Worm (Caenorhabditis elegans) whole organism, L3 larva: ENCODE data around the gene M01E10.3.

Experiments
- ZK546.5 ChIP-seq: sonication (generic microtip); optimal IDR thresholded peaks from 2 replicates; lab custom pipeline; 2017; ENCODE audit warnings: missing biosample characterization, missing genetic modification characterization
- ama-1 ChIP-seq: fragments of 150-350 bp; optimal IDR thresholded peaks from 2 replicates; lab custom pipeline; 2018
- ceh-28 ChIP-seq: fragments of 150-350 bp; optimal IDR thresholded peaks from 2 replicates; lab custom pipeline; 2014; ENCODE audit warnings: missing biosample characterization, missing genetic modification reagents, missing genetic modification characterization
- ceh-82 ChIP-seq: fragments of 150-350 bp; optimal IDR thresholded peaks from 2 replicates; lab custom pipeline; 2014; ENCODE audit warnings: missing biosample characterization, missing genetic modification characterization
- ceh-9 ChIP-seq: sonication (generic microtip); optimal IDR thresholded peaks from 2 replicates; lab custom pipeline; 2018; ENCODE audit warnings: missing biosample characterization, missing genetic modification characterization
- daf-12 ChIP-seq: fragments of 150-350 bp; optimal IDR thresholded peaks from 2 replicates; lab custom pipeline; 2014; ENCODE audit warnings: missing biosample characterization, missing genetic modification reagents, missing genetic modification characterization
- egl-27 ChIP-seq: sonication (generic microtip); optimal IDR thresholded peaks from 4 replicates; lab custom pipeline; 2017; ENCODE audit warnings: missing biosample characterization, missing genetic modification reagents, missing genetic modification characterization
- egl-5 ChIP-seq: fragments of 150-350 bp; optimal IDR thresholded peaks from 2 replicates; lab custom pipeline; 2017; ENCODE audit warnings: missing biosample characterization, missing genetic modification reagents, missing genetic modification characterization, inconsistent platforms
- elt-1 ChIP-seq: fragments of 150-350 bp; optimal IDR thresholded peaks from 2 replicates; lab custom pipeline; 2014; ENCODE audit warnings: missing biosample characterization, missing genetic modification characterization
- elt-3 ChIP-seq, 3 experiments: fragments of 150-350 bp in 1 of 3; sonication (generic microtip) in 2 of 3; optimal IDR thresholded peaks; 2 replicates in 2 of 3; 4 replicates in 1 of 3; lab custom pipeline; 2014 to 2017; ENCODE audit warnings: missing biosample characterization in 3 of 3, missing genetic modification characterization in 3 of 3
- eor-1 ChIP-seq, 2 experiments: fragments of 150-350 bp; optimal IDR thresholded peaks; 2 replicates each; lab custom pipeline; 2014 to 2018; ENCODE audit warnings: missing biosample characterization in 2 of 2, missing genetic modification characterization in 2 of 2
- fkh-10 ChIP-seq: sonication (generic microtip); optimal IDR thresholded peaks from 2 replicates; lab custom pipeline; 2017; ENCODE audit warnings: missing biosample characterization, missing genetic modification reagents, missing genetic modification characterization
- fos-1 ChIP-seq: fragments of 150-350 bp; optimal IDR thresholded peaks from 2 replicates; lab custom pipeline; 2014; ENCODE audit warnings: missing biosample characterization, missing genetic modification characterization
- hmg-11 ChIP-seq: sonication (generic microtip); optimal IDR thresholded peaks from 2 replicates; lab custom pipeline; 2016; ENCODE audit warnings: missing genetic modification characterization, missing compliant biosample characterization
- lin-15B ChIP-seq: fragments of 150-350 bp; optimal IDR thresholded peaks from 2 replicates; lab custom pipeline; 2014; ENCODE audit warnings: missing biosample characterization, missing genetic modification characterization
- lin-39 ChIP-seq: fragments of 150-350 bp; optimal IDR thresholded peaks from 2 replicates; lab custom pipeline; 2018; ENCODE audit warnings: missing biosample characterization, missing genetic modification reagents, missing genetic modification characterization
- lsy-12 ChIP-seq: sonication (generic microtip); optimal IDR thresholded peaks from 2 replicates; lab custom pipeline; 2016; ENCODE audit warnings: mild to moderate bottlenecking, missing genetic modification characterization, missing compliant biosample characterization
- mdl-1 ChIP-seq: fragments of 150-350 bp; optimal IDR thresholded peaks from 2 replicates; lab custom pipeline; 2014; ENCODE audit warnings: missing biosample characterization, missing genetic modification characterization
- mml-1 ChIP-seq: fragments of 150-350 bp; sonication (generic microtip); optimal IDR thresholded peaks from 3 replicates; lab custom pipeline; 2014; ENCODE audit warnings: missing biosample characterization, missing genetic modification characterization
- nhr-11 ChIP-seq: fragments of 150-350 bp; optimal IDR thresholded peaks from 2 replicates; lab custom pipeline; 2014; ENCODE audit warnings: missing biosample characterization, missing genetic modification characterization
- nhr-12 ChIP-seq: fragments of 150-350 bp; optimal IDR thresholded peaks from 2 replicates; lab custom pipeline; 2014; ENCODE audit warnings: missing biosample characterization, missing genetic modification characterization
- nhr-23 ChIP-seq: fragments of 150-350 bp; optimal IDR thresholded peaks from 2 replicates; lab custom pipeline; 2014; ENCODE audit warnings: missing biosample characterization, missing genetic modification reagents, missing genetic modification characterization
- nhr-237 ChIP-seq: fragments of 150-350 bp; optimal IDR thresholded peaks from 2 replicates; lab custom pipeline; 2014; ENCODE audit warnings: missing biosample characterization, missing genetic modification characterization
- nhr-25 ChIP-seq: sonication (generic microtip); optimal IDR thresholded peaks from 2 replicates; lab custom pipeline; 2017; ENCODE audit warnings: missing biosample characterization, missing genetic modification characterization
- nhr-28 ChIP-seq: fragments of 150-350 bp; optimal IDR thresholded peaks from 2 replicates; lab custom pipeline; 2014; ENCODE audit warnings: missing biosample characterization, missing genetic modification characterization
- nhr-43 ChIP-seq: sonication (generic microtip); optimal IDR thresholded peaks from 2 replicates; lab custom pipeline; 2016; ENCODE audit warnings: mild to moderate bottlenecking, missing genetic modification characterization, missing compliant biosample characterization; ENCODE audit not compliant: poor library complexity, severe bottlenecking
- nhr-67 ChIP-seq: fragments of 150-350 bp; optimal IDR thresholded peaks from 2 replicates; lab custom pipeline; 2014; ENCODE audit warnings: missing biosample characterization, missing genetic modification characterization
- nhr-76 ChIP-seq: fragments of 150-350 bp; sonication (generic microtip); optimal IDR thresholded peaks from 5 replicates; lab custom pipeline; 2014; ENCODE audit warnings: missing biosample characterization, missing genetic modification characterization
- nhr-77 ChIP-seq: fragments of 150-350 bp; optimal IDR thresholded peaks from 2 replicates; lab custom pipeline; 2014; ENCODE audit warnings: missing biosample characterization, missing genetic modification characterization
- pha-4 ChIP-seq: fragments of 150-350 bp; optimal IDR thresholded peaks from 2 replicates; lab custom pipeline; 2014; ENCODE audit warnings: missing biosample characterization, missing genetic modification reagents, missing genetic modification characterization
- sea-2 ChIP-seq: fragments of 150-350 bp; sonication (generic microtip); optimal IDR thresholded peaks from 4 replicates; lab custom pipeline; 2014; ENCODE audit warnings: missing biosample characterization, missing genetic modification reagents, missing genetic modification characterization
- snpc-4 ChIP-seq: fragments of 150-350 bp; optimal IDR thresholded peaks from 2 replicates; lab custom pipeline; 2014; ENCODE audit warnings: missing biosample characterization, missing genetic modification characterization
- tbx-2 ChIP-seq: sonication (generic microtip); optimal IDR thresholded peaks from 2 replicates; lab custom pipeline; 2016; ENCODE audit warnings: mild to moderate bottlenecking, missing genetic modification characterization, missing compliant biosample characterization
- unc-39 ChIP-seq: sonication (generic microtip); optimal IDR thresholded peaks from 4 replicates; lab custom pipeline; 2017; ENCODE audit warnings: missing biosample characterization, missing genetic modification characterization
- unc-62 ChIP-seq: fragments of 150-350 bp; sonication (generic microtip); optimal IDR thresholded peaks from 4 replicates; lab custom pipeline; 2014; ENCODE audit warnings: missing biosample characterization, missing genetic modification reagents, missing genetic modification characterization
- zag-1 ChIP-seq: fragments of 150-350 bp; optimal IDR thresholded peaks from 2 replicates; lab custom pipeline; 2014; ENCODE audit warnings: missing biosample characterization, missing genetic modification characterization
- ztf-11 ChIP-seq: fragments of 150-350 bp; optimal IDR thresholded peaks from 2 replicates; lab custom pipeline; 2014; ENCODE audit warnings: missing biosample characterization, missing genetic modification characterization

The M01E10.3 gene

DNA sequence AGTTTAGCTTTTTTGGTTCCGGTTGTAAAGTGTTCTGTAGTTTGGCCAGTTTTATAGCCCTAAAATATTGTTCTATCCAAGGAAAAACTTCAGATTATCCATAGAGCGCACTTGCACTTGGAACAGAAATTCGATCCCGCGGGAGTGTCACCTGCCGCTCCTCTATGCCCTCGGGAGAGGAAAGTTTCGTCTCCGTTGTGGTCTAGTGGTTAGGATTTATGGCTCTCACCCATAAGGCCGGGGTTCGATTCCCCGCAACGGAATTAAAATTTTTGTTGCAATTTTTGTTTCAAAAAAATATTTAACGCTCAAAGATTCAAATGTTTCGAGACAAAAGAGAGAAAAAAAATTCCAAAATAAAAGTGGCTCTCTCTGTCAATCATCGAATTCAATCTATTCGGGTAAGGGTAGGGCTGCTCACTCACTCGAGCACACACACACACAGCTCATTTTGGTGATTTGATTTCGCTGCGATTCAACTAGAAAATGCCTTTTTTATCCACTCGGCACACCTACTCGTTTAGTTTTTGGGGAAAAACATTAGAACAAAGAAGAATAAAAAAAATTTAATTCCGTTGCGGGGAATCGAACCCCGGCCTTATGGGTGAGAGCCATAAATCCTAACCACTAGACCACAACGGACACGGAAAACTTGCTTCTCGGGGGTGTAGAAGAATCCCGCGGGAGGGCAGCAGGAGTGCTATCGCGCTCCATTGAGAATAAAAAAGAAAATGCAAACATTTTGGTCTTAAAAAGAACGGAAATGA is 21.5 kb downstream of the M01E10.3 start:
- TF ChIP-seq nhr-23: peak; percentile 7
- TF ChIP-seq nhr-43 (tag; lab: Kevin White, UChicago): no peak
- no peak for TF ChIP-seq egl-5
- no peak for TF ChIP-seq unc-62 (GFP tag; lab: Kevin White, UChicago)
- TF ChIP-seq lin-15B (tag; lab: Kevin White, UChicago): peak; percentile 13
- no peak for TF ChIP-seq ZK546.5 (tag; lab: Kevin White, UChicago)
- TF ChIP-seq elt-3 (tag; optimal IDR thresholded peaks at IDR 0.05; lab: Kevin White, UChicago): no peak
- TF ChIP-seq ztf-11 (tag; lab: Kevin White, UChicago): no peak
- TF ChIP-seq pha-4 (tag; lab: Kevin White, UChicago): peak; percentile 14
- no peak for TF ChIP-seq fos-1
- no peak for TF ChIP-seq elt-1 (tag; lab: Kevin White, UChicago)
- no peak for TF ChIP-seq nhr-77
- no peak for TF ChIP-seq nhr-12

DNA sequence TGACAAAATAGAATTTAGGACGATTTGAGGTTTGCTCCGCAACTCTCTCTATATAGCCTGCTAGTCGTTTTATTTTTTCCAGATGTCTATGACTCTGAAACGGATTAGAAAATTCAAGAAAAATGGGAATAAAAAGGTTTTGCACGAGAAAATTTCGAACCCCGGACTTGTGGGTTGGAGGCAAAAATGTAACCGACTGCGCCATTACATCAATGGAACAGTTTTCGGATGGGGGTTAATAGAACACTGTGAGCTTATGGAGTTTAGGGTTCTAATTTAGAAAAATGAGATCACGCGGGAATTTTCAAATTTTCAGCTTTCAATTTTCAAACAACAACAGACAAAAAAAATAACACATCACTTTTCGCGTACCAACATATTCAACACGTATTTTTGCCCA is 22.2 kb downstream of the M01E10.3 start:
- TF ChIP-seq nhr-43 (tag; lab: Kevin White, UChicago) (no peak), nhr-67 (no peak), daf-12 (tag; lab: Kevin White, UChicago) (no peak), nhr-237 (tag; lab: Kevin White, UChicago) (no peak), fkh-10 (GFP tag; lab: Kevin White, UChicago) (no peak), fos-1 (no peak), lin-15B (tag; lab: Kevin White, UChicago) (no peak), ceh-82 (tag; lab: Kevin White, UChicago) (no peak), unc-39 (tag; lab: Kevin White, UChicago) (no peak), ztf-11 (tag; lab: Kevin White, UChicago) (no peak), nhr-76 (tag; lab: Kevin White, UChicago) (no peak), nhr-11 (tag; lab: Kevin White, UChicago) (no peak)

DNA sequence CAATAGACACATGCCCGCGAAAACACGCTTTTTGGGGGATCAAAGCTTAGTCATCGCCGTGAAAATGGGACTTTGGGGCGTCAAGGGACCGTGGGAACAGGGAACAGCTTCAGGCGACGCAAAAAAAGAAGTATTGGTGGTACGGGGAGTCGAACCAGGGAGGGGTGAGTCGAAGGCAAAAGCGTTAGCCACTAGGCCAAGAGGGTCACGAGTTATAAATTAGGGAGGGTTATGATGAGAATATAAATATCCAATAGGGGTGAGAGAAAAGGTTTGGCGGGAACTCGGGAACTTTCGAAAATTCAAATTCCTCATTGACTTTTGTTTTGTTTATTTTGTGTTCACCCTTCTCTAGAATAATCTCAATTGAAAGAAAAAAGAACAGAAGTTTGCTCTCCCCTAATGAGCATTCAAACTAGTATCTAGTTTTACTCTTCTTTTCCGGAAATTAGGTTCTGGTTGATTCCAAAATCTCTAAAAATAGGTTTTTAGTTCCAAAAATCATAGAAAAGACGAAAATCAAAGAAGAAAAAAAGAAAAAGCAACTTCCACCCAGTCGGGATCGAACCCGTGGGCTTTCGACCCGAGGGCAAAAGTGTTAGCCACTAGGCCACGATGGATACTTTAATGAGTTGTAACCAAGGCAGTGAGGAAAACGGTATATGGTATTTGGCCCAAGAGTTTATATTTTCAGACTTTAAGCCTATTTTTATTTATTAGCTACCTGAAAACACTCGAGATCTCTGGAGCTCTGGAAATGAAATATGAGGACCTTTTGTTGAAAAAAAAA is 23.0 kb downstream of the M01E10.3 start:
- TF ChIP-seq lin-15B (tag; lab: Kevin White, UChicago): no peak
- TF ChIP-seq daf-12 (tag; lab: Kevin White, UChicago): no peak
- TF ChIP-seq nhr-25 (tag; lab: Kevin White, UChicago): no peak
- TF ChIP-seq eor-1 (tag; optimal IDR thresholded peaks at IDR 0.05; lab: Kevin White, UChicago): no peak
- TF ChIP-seq tbx-2 (tag; lab: Kevin White, UChicago): no peak
- no peak for TF ChIP-seq snpc-4 (tag; lab: Kevin White, UChicago)
- no peak for TF ChIP-seq ama-1
- no peak for TF ChIP-seq ceh-9 (tag; lab: Kevin White, UChicago)
- no peak for TF ChIP-seq mml-1 (tag; lab: Kevin White, UChicago)
- no peak for TF ChIP-seq nhr-43 (tag; lab: Kevin White, UChicago)
- TF ChIP-seq egl-27 (tag; lab: Kevin White, UChicago): no peak
- no peak for TF ChIP-seq sea-2
- no peak for TF ChIP-seq ceh-82 (tag; lab: Kevin White, UChicago)
- no peak for TF ChIP-seq lin-39 (tag; lab: Kevin White, UChicago)

ce11 chrIII:2027517-2027916 is 26.5 kb downstream of the M01E10.3 start:
- TF ChIP-seq egl-5 (no peak), mdl-1 (tag; lab: Kevin White, UChicago) (no peak), nhr-12 (no peak), ceh-82 (tag; lab: Kevin White, UChicago) (no peak), nhr-23 (no peak), zag-1 (no peak), ceh-9 (tag; lab: Kevin White, UChicago) (no peak), ztf-11 (tag; lab: Kevin White, UChicago) (no peak), eor-1 (tag; optimal IDR thresholded peaks at IDR 0.05; lab: Kevin White, UChicago) (no peak), lin-15B (tag; lab: Kevin White, UChicago) (no peak), nhr-28 (tag; lab: Kevin White, UChicago) (no peak), fos-1 (no peak), nhr-25 (tag; lab: Kevin White, UChicago) (no peak), hmg-11 (tag; lab: Kevin White, UChicago) (no peak), elt-1 (tag; lab: Kevin White, UChicago) (no peak), fkh-10 (GFP tag; lab: Kevin White, UChicago) (no peak), ceh-28 (no peak), lsy-12 (no peak)
